Worm (Caenorhabditis elegans) whole organism, L4 larva: ENCODE results near the gene K11H3.5.

ENCODE experiments used
- D1046.2 ChIP-seq: fragments of 200-800 bp; sonication (Bioruptor generic); IDR thresholded peaks from 2 replicates; pipeline ENCODE4 v1.3.6; 2022; ENCODE audit warnings: missing genetic modification characterization, missing compliant biosample characterization
- F37D6.2 ChIP-seq: sonication (generic microtip); optimal IDR thresholded peaks from 2 replicates; lab custom pipeline; 2016; ENCODE audit warnings: mild to moderate bottlenecking, missing genetic modification characterization, missing compliant biosample characterization
- T20F7.1 ChIP-seq: fragments of 200-800 bp; sonication (Bioruptor generic); optimal IDR thresholded peaks from 2 replicates; lab custom pipeline; 2018; ENCODE audit warnings: mild to moderate bottlenecking, missing genetic modification characterization, missing compliant biosample characterization
- Y105C5A.15 ChIP-seq: fragments of 200-800 bp; sonication (Bioruptor generic); IDR thresholded peaks from 2 replicates; pipeline ENCODE4 v1.3.6; 2022; ENCODE audit warnings: missing genetic modification characterization, missing compliant biosample characterization
- Y75B8A.6 ChIP-seq: fragments of 200-800 bp; sonication (Bioruptor generic); IDR thresholded peaks from 2 replicates; pipeline ENCODE4 v1.3.6; 2022; ENCODE audit warnings: missing genetic modification reagents, missing genetic modification characterization, missing compliant biosample characterization
- aha-1 ChIP-seq: fragments of 150-350 bp; peaks from one replicate; lab custom pipeline; 2014; ENCODE audit warnings: missing biosample characterization, missing genetic modification characterization
- aly-2 ChIP-seq: sonication (generic microtip); optimal IDR thresholded peaks from 2 replicates; lab custom pipeline; 2018; ENCODE audit warnings: missing biosample characterization, missing genetic modification characterization
- ama-1 ChIP-seq: fragments of 150-350 bp; optimal IDR thresholded peaks from 2 replicates; lab custom pipeline; 2014; ENCODE audit warnings: inconsistent platforms, mixed read lengths
- attf-4 ChIP-seq: sonication (generic microtip); optimal IDR thresholded peaks from 3 replicates; lab custom pipeline; 2017; ENCODE audit warnings: missing biosample characterization, missing genetic modification characterization
- ceh-20 ChIP-seq: fragments of 200-800 bp; sonication (Bioruptor generic); IDR thresholded peaks from 2 replicates; pipeline ENCODE4 v1.3.6; 2022; ENCODE audit warnings: missing genetic modification reagents, missing genetic modification characterization, missing compliant biosample characterization
- ceh-32 ChIP-seq: sonication (generic microtip); optimal IDR thresholded peaks from 2 replicates; lab custom pipeline; 2016; ENCODE audit warnings: mild to moderate bottlenecking, missing genetic modification characterization, missing compliant biosample characterization; ENCODE audit not compliant: poor library complexity
- ceh-82 ChIP-seq: sonication (generic microtip); optimal IDR thresholded peaks from 2 replicates; lab custom pipeline; 2017; ENCODE audit warnings: missing biosample characterization, missing genetic modification characterization
- ctbp-1 ChIP-seq: fragments of 200-800 bp; sonication (Bioruptor generic); IDR thresholded peaks from 2 replicates; pipeline ENCODE4 v1.3.6; 2022; ENCODE audit warnings: missing genetic modification reagents, missing genetic modification characterization, missing compliant biosample characterization
- daf-12 ChIP-seq: fragments of 150-350 bp; optimal IDR thresholded peaks from 2 replicates; lab custom pipeline; 2014; ENCODE audit warnings: missing biosample characterization, missing genetic modification reagents, missing genetic modification characterization
- daf-16 ChIP-seq, 3 experiments: sonication (generic microtip); optimal IDR thresholded peaks; 2 replicates each; lab custom pipeline; 2016 to 2017; ENCODE audit warnings: missing genetic modification characterization in 3 of 3, missing genetic modification reagents in 3 of 3, mild to moderate bottlenecking in 2 of 3, missing compliant biosample characterization in 2 of 3, missing biosample characterization in 1 of 3, moderate library complexity in 1 of 3
- daf-8 ChIP-seq: fragments of 200-800 bp; sonication (Bioruptor generic); IDR thresholded peaks from 2 replicates; pipeline ENCODE4 v1.3.6; 2022; ENCODE audit warnings: missing genetic modification characterization, missing compliant biosample characterization
- dmd-6 ChIP-seq: fragments of 200-800 bp; sonication (Bioruptor generic); IDR thresholded peaks from 2 replicates; pipeline ENCODE4 v1.3.6; 2022; ENCODE audit warnings: missing genetic modification reagents, missing genetic modification characterization, missing compliant biosample characterization
- dmd-8 ChIP-seq: fragments of 200-800 bp; sonication (Bioruptor generic); IDR thresholded peaks from 2 replicates; pipeline ENCODE4 v1.3.6; 2022; ENCODE audit warnings: missing genetic modification characterization, missing compliant biosample characterization
- fkh-10 ChIP-seq: fragments of 150-350 bp; optimal IDR thresholded peaks from 2 replicates; lab custom pipeline; 2014; ENCODE audit warnings: missing biosample characterization, missing genetic modification reagents, missing genetic modification characterization
- fos-1 ChIP-seq: fragments of 150-350 bp; optimal IDR thresholded peaks from 2 replicates; lab custom pipeline; 2014; ENCODE audit warnings: missing biosample characterization, missing genetic modification characterization
- hmg-1.1 ChIP-seq: fragments of 200-800 bp; sonication (Bioruptor generic); IDR thresholded peaks from 2 replicates; pipeline ENCODE4 v1.3.6; 2022; ENCODE audit warnings: missing genetic modification reagents, missing genetic modification characterization, missing compliant biosample characterization
- lin-1 ChIP-seq: fragments of 200-800 bp; sonication (Bioruptor generic); IDR thresholded peaks from 2 replicates; pipeline ENCODE4 v1.3.6; 2022; ENCODE audit warnings: missing genetic modification reagents, missing genetic modification characterization, missing compliant biosample characterization
- lin-29 ChIP-seq: fragments of 200-800 bp; sonication (Bioruptor generic); IDR thresholded peaks from 2 replicates; pipeline ENCODE4 v1.3.6; 2022; ENCODE audit warnings: missing genetic modification reagents, missing genetic modification characterization, missing compliant biosample characterization
- lin-38 ChIP-seq: fragments of 200-800 bp; sonication (Bioruptor generic); IDR thresholded peaks from 2 replicates; pipeline ENCODE4 v1.3.6; 2022; ENCODE audit warnings: missing genetic modification reagents, missing genetic modification characterization, missing compliant biosample characterization
- mdl-1 ChIP-seq, 2 experiments: fragments of 150-350 bp in 1 of 2; sonication (generic microtip) in 1 of 2; optimal IDR thresholded peaks; 2 replicates each; lab custom pipeline; 2014 to 2017; ENCODE audit warnings: missing biosample characterization in 2 of 2, missing genetic modification characterization in 2 of 2
- mdt-29 ChIP-seq: fragments of 200-800 bp; sonication (Bioruptor generic); IDR thresholded peaks from 2 replicates; pipeline ENCODE4 v1.3.6; 2022; ENCODE audit warnings: missing genetic modification reagents, missing genetic modification characterization, missing compliant biosample characterization
- mes-2 ChIP-seq: sonication (generic microtip); optimal IDR thresholded peaks from 2 replicates; lab custom pipeline; 2016; ENCODE audit warnings: missing genotype, mild to moderate bottlenecking, missing genetic modification characterization, missing compliant biosample characterization; ENCODE audit not compliant: poor library complexity, severe bottlenecking
- mxl-2 ChIP-seq: fragments of 200-800 bp; sonication (Bioruptor generic); conservative IDR thresholded peaks from 2 replicates; pipeline ENCODE4 v1.3.6; 2022; ENCODE audit warnings: missing genetic modification reagents, missing genetic modification characterization, missing compliant biosample characterization
- mxl-3 ChIP-seq: fragments of 200-800 bp; sonication (Bioruptor generic); optimal IDR thresholded peaks from 2 replicates; lab custom pipeline; 2018; ENCODE audit warnings: mild to moderate bottlenecking, missing genetic modification characterization, missing compliant biosample characterization
- nhr-10 ChIP-seq: fragments of 150-350 bp; optimal IDR thresholded peaks from 2 replicates; lab custom pipeline; 2014; ENCODE audit warnings: missing biosample characterization, missing genetic modification characterization
- nhr-102 ChIP-seq: sonication (generic microtip); optimal IDR thresholded peaks from 2 replicates; lab custom pipeline; 2016; ENCODE audit warnings: mild to moderate bottlenecking, missing genetic modification characterization, moderate library complexity, missing compliant biosample characterization
- nhr-11 ChIP-seq: fragments of 150-350 bp; optimal IDR thresholded peaks from 2 replicates; lab custom pipeline; 2014; ENCODE audit warnings: missing biosample characterization, missing genetic modification characterization
- nhr-28 ChIP-seq: fragments of 150-350 bp; optimal IDR thresholded peaks from 2 replicates; lab custom pipeline; 2014; ENCODE audit warnings: missing biosample characterization, missing genetic modification characterization
- nhr-41 ChIP-seq: fragments of 200-800 bp; sonication (Bioruptor generic); IDR thresholded peaks from 2 replicates; pipeline ENCODE4 v1.3.6; 2022; ENCODE audit warnings: missing genetic modification reagents, missing genetic modification characterization, missing compliant biosample characterization
- nhr-42 ChIP-seq: fragments of 200-800 bp; sonication (Bioruptor generic); IDR thresholded peaks from 2 replicates; pipeline ENCODE4 v1.3.6; 2022; ENCODE audit warnings: missing genetic modification characterization, missing compliant biosample characterization
- nhr-76 ChIP-seq: fragments of 150-350 bp; optimal IDR thresholded peaks from 2 replicates; lab custom pipeline; 2014; ENCODE audit warnings: missing biosample characterization, missing genetic modification characterization
- nhr-77 ChIP-seq: fragments of 150-350 bp; optimal IDR thresholded peaks from 2 replicates; lab custom pipeline; 2014; ENCODE audit warnings: missing biosample characterization, missing genetic modification characterization
- pha-4 ChIP-seq, 2 experiments: fragments of 150-350 bp in 1 of 2; fragments of 200-800 bp in 1 of 2; sonication (Bioruptor generic) in 1 of 2; IDR thresholded peaks in 1 of 2; optimal IDR thresholded peaks in 1 of 2; 2 replicates each; pipeline versions ENCODE4 v1.3.6 to Lab custom; 2014 to 2022; ENCODE audit warnings: missing genetic modification characterization in 2 of 2, missing genetic modification reagents in 2 of 2, missing biosample characterization in 1 of 2, missing compliant biosample characterization in 1 of 2
- saeg-2 ChIP-seq: fragments of 200-800 bp; sonication (Bioruptor generic); IDR thresholded peaks from 2 replicates; pipeline ENCODE4 v1.3.6; 2022; ENCODE audit warnings: missing genetic modification reagents, missing genetic modification characterization, missing compliant biosample characterization
- unc-130 ChIP-seq: sonication (generic microtip); optimal IDR thresholded peaks from 2 replicates; lab custom pipeline; 2016; ENCODE audit warnings: missing genetic modification reagents, missing genetic modification characterization, missing compliant biosample characterization
- unc-62 ChIP-seq, 3 experiments: fragments of 150-350 bp in 1 of 3; sonication (generic microtip); optimal IDR thresholded peaks in 2 of 3; peaks in 1 of 3; 1 replicate in 1 of 3; 2 replicates in 2 of 3; lab custom pipeline; 2014 to 2017; ENCODE audit warnings: missing biosample characterization in 3 of 3, missing genetic modification characterization in 3 of 3, missing genetic modification reagents in 3 of 3, missing genotype in 1 of 3
- zfp-3 ChIP-seq: fragments of 200-800 bp; sonication (Bioruptor generic); conservative IDR thresholded peaks from 2 replicates; pipeline ENCODE4 v1.3.6; 2022; ENCODE audit warnings: missing genetic modification reagents, missing genetic modification characterization, missing compliant biosample characterization
- zip-11 ChIP-seq: fragments of 200-800 bp; sonication (Bioruptor generic); IDR thresholded peaks from 2 replicates; pipeline ENCODE4 v1.3.6; 2022; ENCODE audit warnings: missing genetic modification characterization, missing compliant biosample characterization
- ztf-7 ChIP-seq: fragments of 150-350 bp; optimal IDR thresholded peaks from 2 replicates; lab custom pipeline; 2014; ENCODE audit warnings: missing biosample characterization, missing genetic modification characterization

K11H3.5 gene

DNA sequence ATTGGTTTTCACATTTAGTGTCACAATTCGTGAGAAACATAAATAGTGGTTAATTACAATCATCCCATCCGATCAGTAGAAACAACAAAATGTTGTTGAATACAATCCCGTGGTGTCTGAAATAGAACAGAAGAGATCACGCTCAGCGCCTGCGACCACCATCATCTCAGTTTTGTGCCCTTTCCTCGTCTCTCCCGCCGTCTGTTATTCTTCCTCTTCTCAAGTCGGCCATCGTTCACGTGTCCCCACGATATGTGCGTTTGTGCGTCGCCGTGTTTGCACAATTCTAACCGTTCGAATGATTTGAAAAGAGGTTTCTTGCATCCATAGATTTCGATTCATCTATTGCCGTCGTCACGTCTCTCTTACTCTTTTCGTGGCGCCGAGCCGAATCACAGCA, 24.8 kb upstream of the K11H3.5 start, which contains the start of gene panl-3 (continued):
- TF ChIP-seq lin-1 (GFP tag; lab: Robert Waterston, UW) (0 out of 2 replicates have a peak, but pooled peaks have one; percentile 24), nhr-102 (no peak), lin-38 (peak; percentile 50), hmg-1.1 (peak; percentile 80), ztf-7 (peak; percentile 28), zip-11 (no peak), nhr-10 (tag; lab: Kevin White, UChicago) (no peak), daf-12 (tag; lab: Kevin White, UChicago) (no peak), dmd-6 (GFP tag; lab: Robert Waterston, UW) (peak; percentile 43), Y75B8A.6 (no peak), mes-2 (peak; percentile 84), pha-4 (GFP tag; IDR thresholded peaks at IDR 0.05; lab: Robert Waterston, UW) (no peak), pha-4 (tag; optimal IDR thresholded peaks at IDR 0.05; lab: Kevin White, UChicago) (peak; percentile 16), nhr-28 (peak; percentile 32)
- TF ChIP-seq, all 104 proteins: peak for 25

DNA sequence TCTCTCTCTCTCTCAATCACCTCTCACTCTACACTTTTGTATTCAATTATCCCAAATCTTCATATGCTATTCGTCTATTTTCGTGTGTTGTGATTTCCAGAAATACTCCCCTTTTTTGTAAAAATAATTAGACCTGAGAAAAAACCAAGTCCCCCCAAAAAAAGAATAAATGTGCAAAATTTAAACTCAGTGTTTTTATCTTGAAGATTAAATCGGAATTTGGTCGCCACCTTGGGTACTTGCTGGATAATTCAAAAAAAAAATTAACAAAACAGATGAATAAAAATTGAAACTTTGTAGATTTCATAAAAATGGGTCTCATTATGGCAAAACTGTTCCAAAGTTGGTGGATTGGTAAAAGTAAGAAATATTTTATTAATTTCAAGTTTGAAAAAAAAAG, 20.6 kb upstream of the K11H3.5 start, which contains the start of gene arl-5:
arl-5 (plus strand) TSS at position 301 of the 400 bp plus-strand sequence.
- TF ChIP-seq hmg-1.1 (no peak), mdt-29 (GFP tag; lab: Robert Waterston, UW) (no peak), daf-8 (no peak), nhr-76 (tag; lab: Kevin White, UChicago) (no peak), Y105C5A.15 (GFP tag; lab: Robert Waterston, UW) (no peak), nhr-77 (tag; lab: Kevin White, UChicago) (no peak)

DNA sequence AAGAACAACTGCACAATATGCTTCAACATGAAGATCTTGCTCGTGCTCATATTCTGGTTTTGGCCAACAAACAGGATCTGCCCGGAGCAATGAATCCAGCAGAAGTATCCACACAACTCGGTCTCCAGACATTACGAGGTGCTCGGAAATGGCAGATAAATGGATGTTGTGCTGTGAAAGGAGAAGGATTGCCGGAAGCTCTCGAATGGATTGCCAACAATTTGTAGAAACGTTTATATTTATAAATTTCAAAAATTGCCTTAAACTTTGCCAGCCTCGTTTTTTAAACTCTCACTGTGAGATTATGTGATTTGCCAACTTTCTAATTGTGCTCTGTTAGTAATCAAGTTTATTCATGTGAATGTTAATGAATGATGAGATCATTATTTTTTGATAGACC, 19.8 kb upstream of the K11H3.5 start:
- TF ChIP-seq aly-2 = no peak
- peak in 1 of 2 experiments; percentile 97 for TF ChIP-seq unc-62 (GFP tag; optimal IDR thresholded peaks at IDR 0.05 in 1 of 2; lab: Kevin White, UChicago)
- no peak for TF ChIP-seq unc-62 (tag; optimal IDR thresholded peaks at IDR 0.05; lab: Kevin White, UChicago)
- TF ChIP-seq, all 104 proteins: peak for 1

DNA sequence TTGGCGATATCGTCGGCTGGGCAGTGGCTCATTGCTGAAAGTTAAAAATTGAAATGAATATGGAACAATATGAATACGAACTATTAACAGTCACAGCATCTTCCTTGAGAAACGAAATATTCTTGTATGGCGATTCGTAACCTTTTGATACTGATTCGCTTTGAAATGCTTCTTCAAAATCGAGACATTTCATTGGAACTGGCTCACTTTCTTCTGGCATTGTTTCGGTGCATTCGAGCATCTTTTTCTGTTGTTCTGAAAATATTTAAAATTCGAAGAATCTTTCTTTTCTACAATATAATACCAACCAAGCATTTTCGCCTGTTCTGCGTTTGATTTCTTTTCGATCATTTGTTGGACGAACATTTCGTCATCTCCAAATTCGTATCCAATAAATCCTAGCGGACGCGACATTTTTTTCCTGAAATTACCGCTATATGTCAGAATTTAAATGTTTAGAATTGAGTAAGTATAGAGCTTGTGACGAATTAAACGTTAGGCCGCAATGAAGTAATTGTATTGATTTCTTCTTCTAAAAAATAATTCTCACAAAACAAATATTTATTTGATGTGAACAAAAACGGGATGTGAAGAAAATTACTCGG, 19.1 kb upstream of the K11H3.5 start, which contains the start of gene lin-52:
lin-52 (minus strand) TSS at position 421 of the 605 bp plus-strand sequence.
- TF ChIP-seq lin-29 (GFP tag; lab: Robert Waterston, UW) (no peak), unc-62 (GFP tag; optimal IDR thresholded peaks at IDR 0.05 in 1 of 2; lab: Kevin White, UChicago) (peak in 1 of 2 experiments; percentile 22), unc-62 (tag; optimal IDR thresholded peaks at IDR 0.05; lab: Kevin White, UChicago) (no peak), F37D6.2 (tag; lab: Kevin White, UChicago) (no peak), ceh-32 (tag; lab: Kevin White, UChicago) (no peak), ceh-20 (GFP tag; lab: Robert Waterston, UW) (no peak), aha-1 (tag; lab: Kevin White, UChicago) (peak; percentile 91), mxl-3 (no peak), zfp-3 (GFP tag; lab: Robert Waterston, UW) (peak; percentile 88), ztf-7 (no peak), mdl-1 (tag; optimal IDR thresholded peaks at IDR 0.05; lab: Kevin White, UChicago) (no peak), nhr-11 (tag; lab: Kevin White, UChicago) (no peak), mxl-2 (GFP tag; lab: Robert Waterston, UW) (0 out of 2 replicates have a peak, but pooled peaks have one; percentile 6), fkh-10 (GFP tag; lab: Kevin White, UChicago) (no peak), ama-1 (peak; percentile 70), unc-130 (GFP tag; lab: Kevin White, UChicago) (no peak), D1046.2 (GFP tag; lab: Robert Waterston, UW) (no peak), saeg-2 (GFP tag; lab: Robert Waterston, UW) (no peak), ctbp-1 (GFP tag; lab: Robert Waterston, UW) (0 out of 2 replicates have a peak, but pooled peaks have one; percentile 17), daf-16 (GFP tag; optimal IDR thresholded peaks at IDR 0.05; lab: Kevin White, UChicago) (no peak), daf-16 (tag; optimal IDR thresholded peaks at IDR 0.05; lab: Kevin White, UChicago) (peak; percentile 14), fos-1 (tag; lab: Kevin White, UChicago) (no peak), ceh-82 (tag; lab: Kevin White, UChicago) (no peak), nhr-42 (GFP tag; lab: Robert Waterston, UW) (no peak), nhr-41 (0 out of 2 replicates have a peak, but pooled peaks have one; percentile 32), T20F7.1 (GFP tag; lab: Kevin White, UChicago) (peak; percentile 50), dmd-8 (GFP tag; lab: Robert Waterston, UW) (no peak), mes-2 (peak; percentile 21), attf-4 (no peak), mdt-29 (GFP tag; lab: Robert Waterston, UW) (no peak; the same call in 1 of the 2 replicates)
